Worm (Caenorhabditis elegans): ENCODE results near the gene T23F11.2.
A peak's percentile ranks its signal among the peaks of the same experiment; 100 is the strongest.

T23F11.2 gene

DNA sequence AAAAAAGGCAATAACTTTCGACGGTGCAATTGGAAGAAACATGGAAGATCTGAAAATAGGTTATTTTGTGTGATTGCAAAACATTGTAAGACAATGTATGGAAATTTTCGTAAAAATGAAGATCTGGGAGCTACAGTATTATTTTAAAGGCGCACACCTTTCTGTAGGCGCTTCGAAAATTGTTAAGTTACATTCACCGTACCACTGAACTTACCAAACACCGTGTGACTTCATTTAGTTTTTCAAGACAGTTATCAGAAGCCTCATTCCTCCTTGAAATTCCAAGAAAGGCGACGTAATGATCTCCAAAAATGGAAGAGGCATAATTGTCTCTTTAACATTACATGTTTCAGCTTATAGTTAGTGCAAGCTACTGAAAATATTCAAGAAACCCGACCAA lies 1.4 kb downstream of the T23F11.2 start:
- TF ChIP-seq F39B2.1 (GFP tag; IDR thresholded peaks at IDR 0.05) (no peak), K11D2.4 (GFP tag; IDR thresholded peaks at IDR 0.05) (peak; percentile 48; the same call in 1 of the 2 replicates), madf-6 (GFP tag; IDR thresholded peaks at IDR 0.05) (no peak), cebp-1 (GFP tag; IDR thresholded peaks at IDR 0.05) (no peak), cebp-1 (tag; optimal IDR thresholded peaks at IDR 0.05) (peak; percentile 48), lin-35 (GFP tag; optimal IDR thresholded peaks at IDR 0.05) (peak in 1 of 3 experiments; percentile 69), K12H6.12 (tag; optimal IDR thresholded peaks at IDR 0.05) (no peak), bed-1 (GFP tag; IDR thresholded peaks at IDR 0.05) (no peak), aptf-3 (GFP tag; IDR thresholded peaks at IDR 0.05) (0 out of 2 replicates have a peak, but pooled peaks have one; percentile 50), nfya-2 (GFP tag; IDR thresholded peaks at IDR 0.05) (peak; percentile 17; the same call in 1 of the 2 replicates), hmg-1.2 (GFP tag; IDR thresholded peaks at IDR 0.05) (0 out of 2 replicates have a peak, but pooled peaks have one; percentile 9), C06A6.2 (GFP tag; conservative IDR thresholded peaks at IDR 0.05) (no peak), egrh-3 (GFP tag; IDR thresholded peaks at IDR 0.05) (no peak), him-1 (tag; optimal IDR thresholded peaks at IDR 0.05) (no peak), ekl-4 (GFP tag; IDR thresholded peaks at IDR 0.05) (peak; percentile 61; the same call in 1 of the 2 replicates), ztf-18 (tag; optimal IDR thresholded peaks at IDR 0.05) (no peak), repo-1 (tag; optimal IDR thresholded peaks at IDR 0.05) (peak; percentile 57), lsy-27 (tag; optimal IDR thresholded peaks at IDR 0.05; ENCODE audit: borderline replicate concordance, insufficient read depth) (no peak), ztf-25 (GFP tag; IDR thresholded peaks at IDR 0.05) (no peak), let-607 (tag; optimal IDR thresholded peaks at IDR 0.05) (peak in 1 of 2 experiments; percentile 34), egl-44 (GFP tag; IDR thresholded peaks at IDR 0.05) (0 out of 2 replicates have a peak, but pooled peaks have one; percentile 18), let-526 (GFP tag; IDR thresholded peaks at IDR 0.05) (no peak), nfyb-1 (GFP tag; IDR thresholded peaks at IDR 0.05) (peak; percentile 75), egl-18 (GFP tag; IDR thresholded peaks at IDR 0.05) (0 out of 2 replicates have a peak, but pooled peaks have one; percentile 28), mes-4 (tag; optimal IDR thresholded peaks at IDR 0.05) (no peak), lin-40 (tag; optimal IDR thresholded peaks at IDR 0.05) (peak; percentile 6), nhr-27 (tag; optimal IDR thresholded peaks at IDR 0.05) (no peak), lir-1 (GFP tag; conservative IDR thresholded peaks at IDR 0.05) (peak; percentile 8; the same call in 1 of the 2 replicates), ztf-6 (GFP tag; IDR thresholded peaks at IDR 0.05) (peak; percentile 55; the same call in 1 of the 2 replicates), lin-26 (GFP tag; IDR thresholded peaks at IDR 0.05) (no peak), rcor-1 (GFP tag; IDR thresholded peaks at IDR 0.05) (no peak), Y53G8AR.9 (GFP tag; conservative IDR thresholded peaks at IDR 0.05) (0 out of 2 replicates have a peak, but pooled peaks have one; percentile 61), nhr-120 (GFP tag; IDR thresholded peaks at IDR 0.05) (no peak), bed-2 (GFP tag; IDR thresholded peaks at IDR 0.05) (no peak), ama-1 (optimal IDR thresholded peaks at IDR 0.05) (no peak), ama-1 (GFP tag; optimal IDR thresholded peaks at IDR 0.05) (no peak), athp-1 (tag; optimal IDR thresholded peaks at IDR 0.05) (peak; percentile 13)

ce11 chrIII:4653374-4653773 lies 1.9 kb downstream of the T23F11.2 start:
- TF ChIP-seq tbx-9 (tag; optimal IDR thresholded peaks at IDR 0.05; ENCODE audit: borderline replicate concordance) (no peak), mcd-1 (GFP tag; IDR thresholded peaks at IDR 0.05) (no peak), pha-4 (tag; optimal IDR thresholded peaks at IDR 0.05) (no peak), Y53F4B.3 (GFP tag; IDR thresholded peaks at IDR 0.05) (no peak), cebp-2 (GFP tag; IDR thresholded peaks at IDR 0.05) (no peak), ets-4 (GFP tag; optimal IDR thresholded peaks at IDR 0.05) (no peak), let-607 (tag; optimal IDR thresholded peaks at IDR 0.05) (no peak), egl-44 (GFP tag; IDR thresholded peaks at IDR 0.05) (no peak), snpc-1.3 (tag; optimal IDR thresholded peaks at IDR 0.05; ENCODE audit: insufficient read depth) (no peak), fkh-3 (tag; optimal IDR thresholded peaks at IDR 0.05) (no peak), snpc-1.1 (tag; optimal IDR thresholded peaks at IDR 0.05; ENCODE audit: insufficient read depth) (no peak), F22D6.2 (tag; optimal IDR thresholded peaks at IDR 0.05) (no peak), dox-1 (GFP tag; IDR thresholded peaks at IDR 0.05) (no peak), egrh-3 (GFP tag; IDR thresholded peaks at IDR 0.05) (no peak), F57C9.4 (tag; optimal IDR thresholded peaks at IDR 0.05) (no peak), T26A5.8 (tag; optimal IDR thresholded peaks at IDR 0.05) (no peak)
